Worm (Caenorhabditis elegans) whole organism, L3 larva: ENCODE data around the gene srt-64.

ENCODE experiments used
- R02D3.7 ChIP-seq: fragments of 150-350 bp; optimal IDR thresholded peaks from 2 replicates; lab custom pipeline; 2014; ENCODE audit warnings: missing biosample characterization, missing genetic modification characterization
- ama-1 ChIP-seq: fragments of 150-350 bp; optimal IDR thresholded peaks from 2 replicates; lab custom pipeline; 2018
- ceh-28 ChIP-seq: fragments of 150-350 bp; optimal IDR thresholded peaks from 2 replicates; lab custom pipeline; 2014; ENCODE audit warnings: missing biosample characterization, missing genetic modification reagents, missing genetic modification characterization
- ceh-9 ChIP-seq: sonication (generic microtip); optimal IDR thresholded peaks from 2 replicates; lab custom pipeline; 2018; ENCODE audit warnings: missing biosample characterization, missing genetic modification characterization
- egl-27 ChIP-seq: sonication (generic microtip); optimal IDR thresholded peaks from 4 replicates; lab custom pipeline; 2017; ENCODE audit warnings: missing biosample characterization, missing genetic modification reagents, missing genetic modification characterization
- lin-15B ChIP-seq: fragments of 150-350 bp; optimal IDR thresholded peaks from 2 replicates; lab custom pipeline; 2014; ENCODE audit warnings: missing biosample characterization, missing genetic modification characterization
- nfya-1 ChIP-seq: sonication (generic microtip); optimal IDR thresholded peaks from 2 replicates; lab custom pipeline; 2017; ENCODE audit warnings: missing genetic modification characterization, mild to moderate bottlenecking, missing compliant biosample characterization, antibody characterized with exemption, moderate library complexity; ENCODE audit not compliant: insufficient read depth
- nhr-237 ChIP-seq: fragments of 150-350 bp; optimal IDR thresholded peaks from 2 replicates; lab custom pipeline; 2014; ENCODE audit warnings: missing biosample characterization, missing genetic modification characterization
- unc-39 ChIP-seq: sonication (generic microtip); optimal IDR thresholded peaks from 4 replicates; lab custom pipeline; 2017; ENCODE audit warnings: missing biosample characterization, missing genetic modification characterization

DNA sequence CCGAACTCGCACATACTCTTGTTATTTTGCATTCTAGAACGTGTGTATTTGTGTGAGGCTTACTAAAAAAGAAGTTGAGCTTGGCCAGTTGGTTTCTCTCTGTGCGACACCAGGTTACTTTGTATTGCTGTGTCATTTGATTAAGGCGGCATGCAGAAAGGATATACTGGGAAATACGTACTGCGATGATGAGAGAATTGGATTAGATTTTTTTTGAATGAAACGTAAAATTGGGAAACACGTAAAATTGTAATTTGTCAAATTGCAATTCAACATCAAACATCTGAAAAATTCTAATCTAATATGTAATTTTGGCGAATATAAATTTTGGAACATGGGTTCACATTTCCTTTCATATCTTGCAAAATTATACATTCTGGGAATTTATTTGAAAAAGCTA is 25.7 kb downstream of the srt-64 start, which contains the start of gene srh-129:
- no peak for TF ChIP-seq unc-39
- TF ChIP-seq ceh-28 (tag; lab: Kevin White, UChicago), result no peak
- TF ChIP-seq nfya-1 (tag; lab: Kevin White, UChicago), result no peak
- TF ChIP-seq lin-15B (tag; lab: Kevin White, UChicago), result no peak
- no peak for TF ChIP-seq egl-27 (tag; lab: Kevin White, UChicago)
- TF ChIP-seq ama-1 (lab: Kevin White, UChicago), result no peak
- no peak for TF ChIP-seq ceh-9 (tag; lab: Kevin White, UChicago)
- no peak for TF ChIP-seq nhr-237 (tag; lab: Kevin White, UChicago)
- TF ChIP-seq R02D3.7 (tag; lab: Kevin White, UChicago), result no peak
